Fruit fly (Drosophila melanogaster) whole organism, embryonic: ENCODE results near the gene CG7231.
A peak's percentile ranks its signal among the peaks of the same experiment; 100 is the strongest.

Experiments used
- Adf1 ChIP-seq: fragments of 200-800 bp; sonication (Bioruptor generic); IDR thresholded peaks from 2 replicates; pipeline ENCODE4 v1.3.6; 2022; ENCODE audit warnings: missing biosample characterization, missing genetic modification characterization
- Asciz ChIP-seq: fragments of 200-800 bp; sonication (Bioruptor generic); optimal IDR thresholded peaks from 2 replicates; lab custom pipeline; 2017; ENCODE audit warnings: missing biosample characterization, mild to moderate bottlenecking, missing genetic modification characterization, missing genetic modification reagents
- Atf-2 ChIP-seq: fragments of 200-800 bp; sonication (Bioruptor generic); optimal IDR thresholded peaks from 2 replicates; lab custom pipeline; 2016; ENCODE audit warnings: missing biosample characterization, missing genetic modification characterization
- CG10959 ChIP-seq: fragments of 200-800 bp; sonication (Bioruptor generic); IDR thresholded peaks from 2 replicates; pipeline ENCODE4 v1.3.6; 2022; ENCODE audit warnings: missing biosample characterization, missing genetic modification characterization
- CG1529 ChIP-seq: fragments of 200-800 bp; sonication (Bioruptor generic); optimal IDR thresholded peaks from 3 replicates; lab custom pipeline; 2018; ENCODE audit warnings: missing biosample characterization, missing genetic modification characterization
- CG15601 ChIP-seq: fragments of 200-800 bp; sonication (Bioruptor generic); optimal IDR thresholded peaks from 3 replicates; lab custom pipeline; 2019; ENCODE audit warnings: missing biosample characterization, mild to moderate bottlenecking, missing genetic modification characterization, moderate library complexity
- CG16815 ChIP-seq: fragments of 200-800 bp; sonication (Bioruptor generic); optimal IDR thresholded peaks from 3 replicates; lab custom pipeline; 2017; ENCODE audit warnings: missing biosample characterization, mild to moderate bottlenecking, missing genetic modification characterization
- CG17568 ChIP-seq: fragments of 200-800 bp; sonication (Bioruptor generic); optimal IDR thresholded peaks from 2 replicates; lab custom pipeline; 2018; ENCODE audit warnings: missing biosample characterization, mild to moderate bottlenecking, missing genetic modification characterization, moderate library complexity
- CG2199 ChIP-seq: fragments of 200-800 bp; sonication (Bioruptor generic); IDR thresholded peaks from 3 replicates; pipeline ENCODE4 v1.3.6; 2022; ENCODE audit warnings: missing biosample characterization, missing genetic modification characterization
- CG32532 ChIP-seq: fragments of 200-800 bp; sonication (Bioruptor generic); IDR thresholded peaks from 2 replicates; pipeline ENCODE4 v1.3.6; 2022; ENCODE audit warnings: missing biosample characterization, missing genetic modification characterization
- CG32767 ChIP-seq: fragments of 200-800 bp; sonication (Bioruptor generic); IDR thresholded peaks from 2 replicates; pipeline ENCODE4 v1.3.6; 2022; ENCODE audit warnings: missing biosample characterization, missing genetic modification characterization
- CG3281 ChIP-seq: fragments of 200-800 bp; sonication (Bioruptor generic); optimal IDR thresholded peaks from 3 replicates; lab custom pipeline; 2017; ENCODE audit warnings: missing biosample characterization, mild to moderate bottlenecking, missing genetic modification characterization
- CG3726 ChIP-seq: fragments of 200-800 bp; sonication (Bioruptor generic); IDR thresholded peaks from 3 replicates; pipeline ENCODE4, ENCODE4 v1.3.6; 2022; ENCODE audit warnings: missing biosample characterization, missing genetic modification characterization
- CG6254 ChIP-seq: fragments of 200-800 bp; sonication (Bioruptor generic); optimal IDR thresholded peaks from 3 replicates; lab custom pipeline; 2017; ENCODE audit warnings: mild to moderate bottlenecking, missing biosample characterization, missing genetic modification reagents, missing genetic modification characterization
- CG6683 ChIP-seq: fragments of 200-800 bp; sonication (Bioruptor generic); optimal IDR thresholded peaks from 2 replicates; lab custom pipeline; 2017; ENCODE audit warnings: missing biosample characterization, mild to moderate bottlenecking, missing genetic modification characterization, missing genetic modification reagents
- CG6854 ChIP-seq: fragments of 200-800 bp; sonication (Bioruptor generic); optimal IDR thresholded peaks from 3 replicates; lab custom pipeline; 2017; ENCODE audit warnings: missing biosample characterization, mild to moderate bottlenecking, missing genetic modification characterization
- CG7987 ChIP-seq: fragments of 200-800 bp; sonication (Bioruptor generic); optimal IDR thresholded peaks from 2 replicates; lab custom pipeline; 2018; ENCODE audit warnings: missing biosample characterization, mild to moderate bottlenecking, missing genetic modification characterization, moderate library complexity
- CG8388 ChIP-seq: fragments of 200-800 bp; sonication (Bioruptor generic); optimal IDR thresholded peaks from 2 replicates; lab custom pipeline; 2019; ENCODE audit warnings: missing biosample characterization, mild to moderate bottlenecking, missing genetic modification characterization, moderate library complexity
- CG8924 ChIP-seq: fragments of 200-800 bp; optimal IDR thresholded peaks from 3 replicates; lab custom pipeline; 2019; ENCODE audit warnings: missing biosample characterization, mild to moderate bottlenecking, missing genetic modification characterization, moderate library complexity
- Camta ChIP-seq: fragments of 200-800 bp; sonication (Bioruptor generic); optimal IDR thresholded peaks from 2 replicates; lab custom pipeline; 2016; ENCODE audit warnings: missing biosample characterization, missing genetic modification characterization
- Chrac-16 ChIP-seq: fragments of 200-800 bp; sonication (Bioruptor generic); optimal IDR thresholded peaks from 3 replicates; lab custom pipeline; 2016; ENCODE audit warnings: missing biosample characterization, missing genetic modification characterization
- CoRest ChIP-seq: fragments of 200-800 bp; sonication (Bioruptor generic); optimal IDR thresholded peaks from 3 replicates; lab custom pipeline; 2018; ENCODE audit warnings: missing biosample characterization, mild to moderate bottlenecking, missing genetic modification characterization, moderate library complexity
- Hmx ChIP-seq: fragments of 200-800 bp; sonication (Bioruptor generic); optimal IDR thresholded peaks from 2 replicates; lab custom pipeline; 2016; ENCODE audit warnings: missing biosample characterization, missing genetic modification characterization
- Oli ChIP-seq: fragments of 200-800 bp; sonication (Bioruptor generic); optimal IDR thresholded peaks from 2 replicates; lab custom pipeline; 2018; ENCODE audit warnings: missing biosample characterization, mild to moderate bottlenecking, missing genetic modification characterization, moderate library complexity
- Ptx1 ChIP-seq: fragments of 200-800 bp; sonication (Bioruptor generic); IDR thresholded peaks from 2 replicates; pipeline ENCODE4 v1.3.6; 2022; ENCODE audit warnings: missing biosample characterization, missing genetic modification characterization
- TFAM ChIP-seq: fragments of 200-800 bp; sonication (Bioruptor generic); optimal IDR thresholded peaks from 2 replicates; lab custom pipeline; 2017; ENCODE audit warnings: missing biosample characterization, missing genetic modification characterization, inconsistent platforms
- Trl ChIP-seq, 3 experiments: fragments of >200 bp in 2 of 3; fragments of 200-800 bp in 1 of 3; sonication (Bioruptor generic) in 1 of 3; optimal IDR thresholded peaks; 2 replicates in 1 of 3; 3 replicates in 2 of 3; lab custom pipeline; 2016 to 2017; ENCODE audit warnings: missing biosample characterization in 1 of 3, missing genetic modification characterization in 1 of 3
- Usf ChIP-seq: fragments of 200-800 bp; sonication (Bioruptor generic); optimal IDR thresholded peaks from 2 replicates; lab custom pipeline; 2017; ENCODE audit warnings: missing genotype, missing biosample characterization, missing genetic modification characterization
- Xrp1 ChIP-seq: fragments of 200-800 bp; sonication (Bioruptor generic); IDR thresholded peaks from 2 replicates; pipeline ENCODE4 v1.3.6; 2022; ENCODE audit warnings: missing biosample characterization, missing genetic modification characterization
- ash1 ChIP-seq: fragments of 200-800 bp; sonication (Bioruptor generic); optimal IDR thresholded peaks from 2 replicates; lab custom pipeline; 2018; ENCODE audit warnings: missing biosample characterization, mild to moderate bottlenecking, missing genetic modification characterization
- cato ChIP-seq: fragments of 200-800 bp; sonication (Bioruptor generic); optimal IDR thresholded peaks from 2 replicates; lab custom pipeline; 2016; ENCODE audit warnings: missing biosample characterization, missing genetic modification characterization, borderline replicate concordance
- caup ChIP-seq: fragments of 200-800 bp; sonication (Bioruptor generic); optimal IDR thresholded peaks from 3 replicates; lab custom pipeline; 2017; ENCODE audit warnings: missing biosample characterization, mild to moderate bottlenecking, missing genetic modification characterization, moderate library complexity; ENCODE audit not compliant: severe bottlenecking
- chinmo ChIP-seq: fragments of 200-800 bp; sonication (Bioruptor generic); IDR thresholded peaks from 4 replicates; pipeline ENCODE4 v1.3.6; 2022; ENCODE audit warnings: missing biosample characterization, missing genetic modification characterization; ENCODE audit not compliant: partially characterized antibody
- ci ChIP-seq: fragments of 200-800 bp; sonication (Bioruptor generic); IDR thresholded peaks from 3 replicates; pipeline ENCODE4 v1.3.6; 2022; ENCODE audit warnings: missing biosample characterization, missing genetic modification characterization
- crol ChIP-seq: fragments of 200-800 bp; sonication (Bioruptor generic); IDR thresholded peaks from 2 replicates; pipeline ENCODE4 v1.3.6; 2022; ENCODE audit warnings: missing biosample characterization, missing genetic modification characterization
- dan ChIP-seq: fragments of 200-800 bp; sonication (Bioruptor generic); IDR thresholded peaks from 2 replicates; pipeline ENCODE4 v1.3.6; 2022; ENCODE audit warnings: missing biosample characterization, missing genetic modification characterization
- dimm ChIP-seq: fragments of 200-800 bp; sonication (Bioruptor generic); IDR thresholded peaks from 2 replicates; pipeline ENCODE4 v1.3.6; 2022; ENCODE audit warnings: missing biosample characterization, missing genetic modification characterization
- eve ChIP-seq, 2 experiments: fragments of >200 bp; optimal IDR thresholded peaks; 2 replicates each; lab custom pipeline; 2017; ENCODE audit warnings: missing biosample characterization in 2 of 2, missing genetic modification characterization in 2 of 2
- fru ChIP-seq: fragments of >200 bp; optimal IDR thresholded peaks from 2 replicates; lab custom pipeline; 2017
- insv ChIP-seq, 2 experiments: fragments of 200-800 bp; sonication (Bioruptor generic); optimal IDR thresholded peaks; 3 replicates each; lab custom pipeline; 2016 to 2018; ENCODE audit warnings: missing biosample characterization in 2 of 2, missing genetic modification characterization in 2 of 2
- jumu ChIP-seq: fragments of 200-800 bp; sonication (Bioruptor generic); optimal IDR thresholded peaks from 3 replicates; lab custom pipeline; 2016; ENCODE audit warnings: missing biosample characterization, missing genetic modification characterization
- kni ChIP-seq: fragments of 200-800 bp; sonication (Bioruptor generic); optimal IDR thresholded peaks from 3 replicates; lab custom pipeline; 2017; ENCODE audit warnings: mild to moderate bottlenecking, missing biosample characterization, missing genetic modification reagents, missing genetic modification characterization
- pan ChIP-seq, 4 experiments: fragments of >200 bp in 3 of 4; fragments of 200-800 bp in 1 of 4; sonication (Bioruptor generic) in 1 of 4; optimal IDR thresholded peaks in 3 of 4; IDR thresholded peaks in 1 of 4; 2 replicates each; pipeline versions ENCODE4 v1.3.6 to Lab custom; 2017 to 2022; ENCODE audit warnings: missing biosample characterization in 2 of 4, missing genetic modification characterization in 2 of 4, mixed read lengths in 1 of 4
- pita ChIP-seq: fragments of 200-800 bp; sonication (Bioruptor generic); optimal IDR thresholded peaks from 2 replicates; lab custom pipeline; 2017; ENCODE audit warnings: missing biosample characterization, mild to moderate bottlenecking, missing genetic modification characterization
- rib ChIP-seq: fragments of 200-800 bp; sonication (Bioruptor generic); IDR thresholded peaks from 2 replicates; pipeline ENCODE4 v1.3.6; 2022; ENCODE audit warnings: missing biosample characterization, missing genetic modification characterization
- row ChIP-seq: fragments of 200-800 bp; sonication (Bioruptor generic); IDR thresholded peaks from 3 replicates; pipeline ENCODE4 v1.3.6; 2022; ENCODE audit warnings: missing biosample characterization, missing genetic modification characterization
- sd ChIP-seq: fragments of 200-800 bp; sonication (Bioruptor generic); optimal IDR thresholded peaks from 3 replicates; lab custom pipeline; 2018; ENCODE audit warnings: missing biosample characterization, mild to moderate bottlenecking, missing genetic modification characterization, moderate library complexity
- sna ChIP-seq: fragments of 200-800 bp; sonication (Bioruptor generic); IDR thresholded peaks from 2 replicates; pipeline ENCODE4 v1.3.6; 2022; ENCODE audit warnings: missing biosample characterization, missing genetic modification characterization; ENCODE audit not compliant: partially characterized antibody
- so ChIP-seq: fragments of 200-800 bp; sonication (Bioruptor generic); IDR thresholded peaks from 3 replicates; pipeline ENCODE4 v1.3.6; 2022; ENCODE audit warnings: missing biosample characterization, missing genetic modification characterization
- tx ChIP-seq: fragments of 200-800 bp; sonication (Bioruptor generic); optimal IDR thresholded peaks from 2 replicates; lab custom pipeline; 2016; ENCODE audit warnings: missing biosample characterization, missing genetic modification characterization

Gene CG7231

dm6 chr2L:7976738-7977137, 7.0 kb upstream of the CG7231 start (continued):
- TF ChIP-seq pita (GFP tag; lab: Kevin White, UChicago) (no peak), CG6854 (GFP tag; lab: Kevin White, UChicago) (no peak), chinmo (peak; percentile 86; the same call in 2 of the 4 replicates), CG1529 (GFP tag; lab: Kevin White, UChicago) (no peak), CG8924 (peak; percentile 10), TFAM (no peak), Camta (no peak), tx (GFP tag; lab: Kevin White, UChicago) (no peak), jumu (GFP tag; lab: Kevin White, UChicago) (no peak), CG17568 (GFP tag; lab: Kevin White, UChicago) (no peak), CG6254 (GFP tag; lab: Kevin White, UChicago) (no peak), CG3281 (GFP tag; lab: Kevin White, UChicago) (no peak), Adf1 (peak; percentile 64), Oli (no peak), Chrac-16 (GFP tag; lab: Kevin White, UChicago) (no peak), rib (peak; percentile 54; the same call in 1 of the 2 replicates), kni (GFP tag; lab: Kevin White, UChicago) (no peak), CG32532 (GFP tag; lab: Robert Waterston, UW) (peak; percentile 7; the same call in 1 of the 2 replicates), pan (optimal IDR thresholded peaks at IDR 0.05; lab: Kevin White, UChicago) (no peak), pan (GFP tag; optimal IDR thresholded peaks at IDR 0.05 in 1 of 2, IDR thresholded peaks at IDR 0.05 in 1 of 2) (peak; percentile 27 to 45), Hmx (GFP tag; lab: Kevin White, UChicago) (no peak), Xrp1 (GFP tag; lab: Robert Waterston, UW) (no peak), ash1 (peak; percentile 5), CoRest (no peak), Trl (optimal IDR thresholded peaks at IDR 0.05; lab: Kevin White, UChicago) (peak; percentile 66 to 81), Trl (GFP tag; optimal IDR thresholded peaks at IDR 0.05; lab: Kevin White, UChicago) (no peak), crol (peak; percentile 83), ci (GFP tag; lab: Robert Waterston, UW) (peak; percentile 53; the same call in 2 of the 3 replicates), Ptx1 (GFP tag; lab: Robert Waterston, UW) (no peak), CG3726 (GFP tag; lab: Robert Waterston, UW) (no peak), CG2199 (GFP tag; lab: Robert Waterston, UW) (peak; percentile 22; the same call in 1 of the 3 replicates), Asciz (GFP tag; lab: Kevin White, UChicago) (no peak), CG15601 (tag; lab: Kevin White, UChicago) (no peak), CG32767 (no peak), CG8388 (no peak), Usf (no peak), sna (GFP tag; lab: Robert Waterston, UW) (0 out of 2 replicates have a peak, but pooled peaks have one; percentile 22), so (GFP tag; lab: Robert Waterston, UW) (peak; percentile 42; the same call in 1 of the 3 replicates), eve (GFP tag; optimal IDR thresholded peaks at IDR 0.05; lab: Kevin White, UChicago) (no peak), fru (lab: Kevin White, UChicago) (no peak), row (GFP tag; lab: Robert Waterston, UW) (no peak), CG6683 (GFP tag; lab: Kevin White, UChicago) (no peak), cato (GFP tag; lab: Kevin White, UChicago) (no peak), CG7987 (GFP tag; lab: Kevin White, UChicago) (peak; percentile 25), Atf-2 (GFP tag; lab: Kevin White, UChicago) (no peak), CG10959 (GFP tag; lab: Robert Waterston, UW) (no peak), dimm (GFP tag; lab: Robert Waterston, UW) (no peak), sd (tag; lab: Kevin White, UChicago) (peak; percentile 74), caup (GFP tag; lab: Kevin White, UChicago) (no peak), CG16815 (GFP tag; lab: Kevin White, UChicago) (no peak), insv (GFP tag; optimal IDR thresholded peaks at IDR 0.05; lab: Kevin White, UChicago) (no peak), dan (GFP tag; lab: Robert Waterston, UW) (no peak)
